Fruit fly (Drosophila melanogaster) whole organism, embryonic: ENCODE results near the gene CG9498.

ENCODE experiments used
- Antp ChIP-seq: fragments of 200-800 bp; sonication (Bioruptor generic); optimal IDR thresholded peaks from 3 replicates; lab custom pipeline; 2016; ENCODE audit warnings: missing biosample characterization, missing genetic modification characterization
- CG10209 ChIP-seq: fragments of 200-800 bp; sonication (Bioruptor generic); optimal IDR thresholded peaks from 3 replicates; lab custom pipeline; 2017; ENCODE audit warnings: missing biosample characterization, mild to moderate bottlenecking, missing genetic modification characterization, missing genetic modification reagents
- CG10267 ChIP-seq: fragments of 200-800 bp; sonication (Bioruptor generic); optimal IDR thresholded peaks from 2 replicates; lab custom pipeline; 2018; ENCODE audit warnings: missing biosample characterization, mild to moderate bottlenecking, missing genetic modification characterization, moderate library complexity
- CG11456 ChIP-seq: fragments of 200-800 bp; sonication (Bioruptor generic); IDR thresholded peaks from 3 replicates; pipeline ENCODE4 v1.3.6; 2022; ENCODE audit warnings: missing biosample characterization, missing genetic modification characterization
- CG11696 ChIP-seq: fragments of 200-800 bp; sonication (Bioruptor generic); IDR thresholded peaks from 2 replicates; pipeline ENCODE4 v1.3.6; 2022; ENCODE audit warnings: missing biosample characterization, missing genetic modification characterization
- CG13624 ChIP-seq: fragments of 200-800 bp; sonication (Bioruptor generic); optimal IDR thresholded peaks from 2 replicates; lab custom pipeline; 2016; ENCODE audit warnings: missing biosample characterization, missing genetic modification characterization
- CG14014 ChIP-seq: fragments of 200-800 bp; sonication (Bioruptor generic); IDR thresholded peaks from 2 replicates; pipeline ENCODE4 v1.3.6; 2022; ENCODE audit warnings: missing biosample characterization, missing genetic modification characterization
- CG14710 ChIP-seq: fragments of 200-800 bp; sonication (Bioruptor generic); optimal IDR thresholded peaks from 3 replicates; lab custom pipeline; 2019; ENCODE audit warnings: missing biosample characterization, mild to moderate bottlenecking, missing genetic modification characterization, moderate library complexity
- CG17802 ChIP-seq: fragments of 200-800 bp; sonication (Bioruptor generic); optimal IDR thresholded peaks from 2 replicates; lab custom pipeline; 2018; ENCODE audit warnings: missing biosample characterization, mild to moderate bottlenecking, missing genetic modification characterization, moderate library complexity
- CG2120 ChIP-seq: fragments of 200-800 bp; sonication (Bioruptor generic); optimal IDR thresholded peaks from 3 replicates; lab custom pipeline; 2016; ENCODE audit warnings: missing biosample characterization, missing genetic modification characterization
- CG30403 ChIP-seq: fragments of 200-800 bp; sonication (Bioruptor generic); optimal IDR thresholded peaks from 3 replicates; lab custom pipeline; 2016; ENCODE audit warnings: missing biosample characterization, missing genetic modification characterization
- CG3065 ChIP-seq: fragments of 200-800 bp; sonication (Bioruptor generic); optimal IDR thresholded peaks from 2 replicates; lab custom pipeline; 2016; ENCODE audit warnings: missing biosample characterization, missing genetic modification characterization
- CG31388 ChIP-seq: fragments of 200-800 bp; sonication (Bioruptor generic); optimal IDR thresholded peaks from 2 replicates; lab custom pipeline; 2016; ENCODE audit warnings: missing biosample characterization, missing genetic modification characterization
- CG34224 ChIP-seq: fragments of 200-800 bp; sonication (Bioruptor generic); IDR thresholded peaks from 3 replicates; pipeline ENCODE4 v1.3.6; 2022; ENCODE audit warnings: missing biosample characterization, missing genetic modification characterization; ENCODE audit not compliant: partially characterized antibody
- CG7357 ChIP-seq: fragments of 200-800 bp; sonication (Bioruptor generic); IDR thresholded peaks from 3 replicates; pipeline ENCODE4 v1.3.6; 2022; ENCODE audit warnings: missing biosample characterization, missing genetic modification characterization
- CG7372 ChIP-seq: fragments of 200-800 bp; sonication (Bioruptor generic); IDR thresholded peaks from 2 replicates; pipeline ENCODE4 v1.3.6; 2022; ENCODE audit warnings: missing biosample characterization, missing genetic modification characterization
- CG7556 ChIP-seq: fragments of 200-800 bp; sonication (Bioruptor generic); optimal IDR thresholded peaks from 2 replicates; lab custom pipeline; 2017; ENCODE audit warnings: missing biosample characterization, mild to moderate bottlenecking, missing genetic modification characterization
- CG8290 ChIP-seq, 3 experiments: fragments of 200-800 bp; sonication (Bioruptor generic); optimal IDR thresholded peaks; 2 replicates each; lab custom pipeline; 2016 to 2019; ENCODE audit warnings: missing biosample characterization in 3 of 3, missing genetic modification characterization in 3 of 3, mild to moderate bottlenecking in 2 of 3, moderate library complexity in 1 of 3
- CHES-1-like ChIP-seq: fragments of 200-800 bp; sonication (Bioruptor generic); optimal IDR thresholded peaks from 2 replicates; lab custom pipeline; 2016; ENCODE audit warnings: missing biosample characterization, missing genetic modification characterization
- Dip3 ChIP-seq: fragments of 200-800 bp; sonication (Bioruptor generic); optimal IDR thresholded peaks from 3 replicates; lab custom pipeline; 2016; ENCODE audit warnings: missing biosample characterization, missing genetic modification characterization
- Dll ChIP-seq: fragments of 200-800 bp; sonication (Bioruptor generic); IDR thresholded peaks from 4 replicates; pipeline ENCODE4 v1.3.6; 2022; ENCODE audit warnings: missing biosample characterization, missing genetic modification characterization; ENCODE audit not compliant: partially characterized antibody
- Ets65A ChIP-seq: fragments of 200-800 bp; sonication (Bioruptor generic); peaks from one replicate; lab custom pipeline; 2016; ENCODE audit warnings: missing biosample characterization, missing genetic modification characterization
- Fer1 ChIP-seq: fragments of 200-800 bp; sonication (Bioruptor generic); optimal IDR thresholded peaks from 2 replicates; lab custom pipeline; 2017; ENCODE audit warnings: missing biosample characterization, mild to moderate bottlenecking, missing genetic modification characterization
- HLH54F ChIP-seq: fragments of 200-800 bp; sonication (Bioruptor generic); optimal IDR thresholded peaks from 3 replicates; lab custom pipeline; 2016; ENCODE audit warnings: missing biosample characterization, missing genetic modification characterization
- Hsf ChIP-seq: fragments of 200-800 bp; sonication (Bioruptor generic); optimal IDR thresholded peaks from 3 replicates; lab custom pipeline; 2016; ENCODE audit warnings: missing biosample characterization, missing genetic modification characterization
- Mrtf ChIP-seq: fragments of 200-800 bp; sonication (Bioruptor generic); IDR thresholded peaks from 3 replicates; pipeline ENCODE4 v1.3.6; 2022; ENCODE audit warnings: missing biosample characterization, missing genetic modification characterization
- Nf-YC ChIP-seq: fragments of 200-800 bp; optimal IDR thresholded peaks from 3 replicates; lab custom pipeline; 2019; ENCODE audit warnings: missing biosample characterization, mild to moderate bottlenecking, missing genetic modification characterization, moderate library complexity
- PHDP ChIP-seq: fragments of 200-800 bp; sonication (Bioruptor generic); optimal IDR thresholded peaks from 3 replicates; lab custom pipeline; 2018; ENCODE audit warnings: missing biosample characterization, mild to moderate bottlenecking, missing genetic modification characterization, moderate library complexity
- Spps ChIP-seq: fragments of 200-800 bp; sonication (Bioruptor generic); optimal IDR thresholded peaks from 2 replicates; lab custom pipeline; 2018; ENCODE audit warnings: missing biosample characterization, mild to moderate bottlenecking, missing genetic modification characterization
- Trl ChIP-seq, 3 experiments: fragments of >200 bp in 2 of 3; fragments of 200-800 bp in 1 of 3; sonication (Bioruptor generic) in 1 of 3; optimal IDR thresholded peaks; 2 replicates in 1 of 3; 3 replicates in 2 of 3; lab custom pipeline; 2016 to 2017; ENCODE audit warnings: missing biosample characterization in 1 of 3, missing genetic modification characterization in 1 of 3
- ab ChIP-seq: fragments of 200-800 bp; sonication (Bioruptor generic); optimal IDR thresholded peaks from 2 replicates; lab custom pipeline; 2016; ENCODE audit warnings: missing biosample characterization, missing genetic modification characterization
- ap ChIP-seq: fragments of 200-800 bp; sonication (Bioruptor generic); IDR thresholded peaks from 2 replicates; pipeline ENCODE4 v1.3.6; 2022; ENCODE audit warnings: missing biosample characterization, missing genetic modification characterization
- ase ChIP-seq: fragments of 200-800 bp; sonication (Bioruptor generic); IDR thresholded peaks from 3 replicates; pipeline ENCODE4 v1.3.6; 2022; ENCODE audit warnings: missing biosample characterization, missing genetic modification characterization
- az2 ChIP-seq: fragments of 200-800 bp; sonication (Bioruptor generic); optimal IDR thresholded peaks from 3 replicates; lab custom pipeline; 2016; ENCODE audit warnings: missing biosample characterization, missing genetic modification characterization
- disco-r ChIP-seq: fragments of 200-800 bp; sonication (Bioruptor generic); optimal IDR thresholded peaks from 2 replicates; lab custom pipeline; 2016; ENCODE audit warnings: missing biosample characterization, missing genetic modification characterization
- dm ChIP-seq: fragments of 200-800 bp; sonication (Bioruptor generic); optimal IDR thresholded peaks from 3 replicates; lab custom pipeline; 2016; ENCODE audit warnings: missing biosample characterization, missing genetic modification characterization
- ewg ChIP-seq: fragments of 200-800 bp; sonication (Bioruptor generic); optimal IDR thresholded peaks from 3 replicates; lab custom pipeline; 2017; ENCODE audit warnings: mild to moderate bottlenecking, missing biosample characterization, missing genetic modification reagents, missing genetic modification characterization
- gce ChIP-seq: fragments of 200-800 bp; sonication (Bioruptor generic); IDR thresholded peaks from 3 replicates; pipeline ENCODE4 v1.3.6; 2022; ENCODE audit warnings: missing biosample characterization, missing genetic modification characterization
- maf-S ChIP-seq: fragments of 200-800 bp; sonication (Bioruptor generic); optimal IDR thresholded peaks from 2 replicates; lab custom pipeline; 2016; ENCODE audit warnings: missing biosample characterization, missing genetic modification characterization
- oc ChIP-seq: fragments of 200-800 bp; sonication (Bioruptor generic); optimal IDR thresholded peaks from 2 replicates; lab custom pipeline; 2018; ENCODE audit warnings: missing biosample characterization, mild to moderate bottlenecking, missing genetic modification characterization, moderate library complexity
- pros ChIP-seq: fragments of 200-800 bp; sonication (Bioruptor generic); optimal IDR thresholded peaks from 3 replicates; lab custom pipeline; 2019; ENCODE audit warnings: missing biosample characterization, mild to moderate bottlenecking, missing genetic modification characterization, moderate library complexity
- psq ChIP-seq: fragments of 200-800 bp; sonication (Bioruptor generic); optimal IDR thresholded peaks from 2 replicates; lab custom pipeline; 2017; ENCODE audit warnings: missing biosample characterization, missing genetic modification characterization
- run ChIP-seq: fragments of 200-800 bp; sonication (Bioruptor generic); optimal IDR thresholded peaks from 3 replicates; lab custom pipeline; 2018; ENCODE audit warnings: missing biosample characterization, mild to moderate bottlenecking, missing genetic modification characterization
- sisA ChIP-seq: fragments of 200-800 bp; sonication (Bioruptor generic); IDR thresholded peaks from 2 replicates; pipeline ENCODE4 v1.3.6; 2022; ENCODE audit warnings: missing biosample characterization, missing genetic modification characterization
- tap ChIP-seq: fragments of 200-800 bp; optimal IDR thresholded peaks from 3 replicates; lab custom pipeline; 2019; ENCODE audit warnings: missing biosample characterization, mild to moderate bottlenecking, missing genetic modification characterization, moderate library complexity
- tin ChIP-seq: fragments of 200-800 bp; sonication (Bioruptor generic); optimal IDR thresholded peaks from 3 replicates; lab custom pipeline; 2016; ENCODE audit warnings: missing biosample characterization, missing genetic modification characterization
- tx ChIP-seq: fragments of 200-800 bp; sonication (Bioruptor generic); optimal IDR thresholded peaks from 2 replicates; lab custom pipeline; 2016; ENCODE audit warnings: missing biosample characterization, missing genetic modification characterization
- zf30C ChIP-seq: fragments of 200-800 bp; sonication (Bioruptor generic); optimal IDR thresholded peaks from 3 replicates; lab custom pipeline; 2018; ENCODE audit warnings: missing biosample characterization, mild to moderate bottlenecking, missing genetic modification characterization

CG9498 gene

dm6 chr2L:6323536-6324385 is 27.1 kb downstream of the CG9498 start, which contains the start of gene PDZ-GEF (continued):
- TF ChIP-seq pros (GFP tag; lab: Kevin White, UChicago) (no peak), CG11456 (GFP tag; lab: Robert Waterston, UW) (peak; percentile 90), ab (GFP tag; lab: Kevin White, UChicago) (no peak), tin (GFP tag; lab: Kevin White, UChicago) (peak; percentile 62), Spps (tag; lab: Kevin White, UChicago) (no peak), CG3065 (GFP tag; lab: Kevin White, UChicago) (no peak), oc (tag; lab: Kevin White, UChicago) (no peak), Antp (peak; percentile 56), maf-S (peak; percentile 20), CG17802 (tag; lab: Kevin White, UChicago) (no peak), CG7357 (GFP tag; lab: Robert Waterston, UW) (0 out of 3 replicates have a peak, but pooled peaks have one; percentile 35), CG14014 (GFP tag; lab: Robert Waterston, UW) (peak; percentile 47; the same call in 1 of the 2 replicates), CG7556 (GFP tag; lab: Kevin White, UChicago) (no peak), ap (GFP tag; lab: Robert Waterston, UW) (no peak), CG8290 (GFP tag; optimal IDR thresholded peaks at IDR 0.05; lab: Kevin White, UChicago) (peak; percentile 82), CG8290 (tag; optimal IDR thresholded peaks at IDR 0.05; lab: Kevin White, UChicago) (no peak), gce (no peak), Dll (GFP tag; lab: Robert Waterston, UW) (peak; percentile 61; the same call in 1 of the 4 replicates), ewg (GFP tag; lab: Kevin White, UChicago) (peak; percentile 53), CG11696 (GFP tag; lab: Robert Waterston, UW) (no peak), CG2120 (GFP tag; lab: Kevin White, UChicago) (peak; percentile 57), Nf-YC (no peak), CG31388 (GFP tag; lab: Kevin White, UChicago) (peak; percentile 26), CG14710 (tag; lab: Kevin White, UChicago) (peak; percentile 99), Dip3 (GFP tag; lab: Kevin White, UChicago) (peak; percentile 22), az2 (GFP tag; lab: Kevin White, UChicago) (peak; percentile 63), CG13624 (GFP tag; lab: Kevin White, UChicago) (peak; percentile 37), run (tag; lab: Kevin White, UChicago) (no peak), CG30403 (GFP tag; lab: Kevin White, UChicago) (peak; percentile 54), ase (GFP tag; lab: Robert Waterston, UW) (peak; percentile 27; the same call in 1 of the 3 replicates), Mrtf (GFP tag; lab: Robert Waterston, UW) (no peak), disco-r (GFP tag; lab: Kevin White, UChicago) (peak; percentile 14), CG34224 (no peak; the same call in 2 of the 3 replicates), Ets65A (peak; percentile 92), dm (peak; percentile 26), zf30C (GFP tag; lab: Kevin White, UChicago) (no peak), Trl (optimal IDR thresholded peaks at IDR 0.05; lab: Kevin White, UChicago) (no peak), Trl (GFP tag; optimal IDR thresholded peaks at IDR 0.05; lab: Kevin White, UChicago) (peak; percentile 75), tx (peak; percentile 22), tap (tag; lab: Kevin White, UChicago) (no peak), sisA (GFP tag; lab: Robert Waterston, UW) (peak; percentile 62), CG10209 (peak; percentile 19), psq (no peak), CG10267 (tag; lab: Kevin White, UChicago) (peak; percentile 68), Hsf (peak; percentile 69), CHES-1-like (GFP tag; lab: Kevin White, UChicago) (peak; percentile 69), CG7372 (GFP tag; lab: Robert Waterston, UW) (no peak; the same call in 1 of the 2 replicates), HLH54F (peak; percentile 16), PHDP (tag; lab: Kevin White, UChicago) (peak; percentile 52), Fer1 (GFP tag; lab: Kevin White, UChicago) (peak; percentile 24)
